Worm (Caenorhabditis elegans): Measurements from ENCODE around the gene str-240.

DNA sequence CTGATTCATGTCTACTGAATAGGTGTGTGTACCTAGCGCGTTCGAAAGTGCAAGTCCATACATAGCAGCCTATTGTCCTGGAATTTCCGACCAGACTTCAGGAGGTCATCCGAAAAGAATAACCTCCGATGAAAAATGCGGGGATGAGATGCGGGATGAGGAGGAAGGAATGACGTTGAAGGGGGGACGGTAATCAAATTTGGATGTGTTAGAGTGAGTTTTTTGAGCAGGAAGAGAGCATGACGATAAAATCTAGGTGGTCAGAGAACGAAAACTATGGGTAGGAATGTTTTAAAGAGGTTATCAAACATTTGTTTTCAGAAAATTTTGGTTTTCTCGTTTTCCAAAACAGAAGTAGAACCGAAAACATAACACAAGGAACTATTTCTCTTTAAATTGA is 35.7 kb downstream of the str-240 start:
- TF ChIP-seq C08G9.2 (tag; optimal IDR thresholded peaks at IDR 0.05), result no peak
- TF ChIP-seq nhr-11 (tag; optimal IDR thresholded peaks at IDR 0.05), result no peak
- TF ChIP-seq unc-3 (GFP tag; conservative IDR thresholded peaks at IDR 0.05), result no peak
- no peak for TF ChIP-seq unc-3 (tag; optimal IDR thresholded peaks at IDR 0.05)
- no peak for TF ChIP-seq nfya-1 (tag; optimal IDR thresholded peaks at IDR 0.05)
- no peak for TF ChIP-seq elt-2 (tag; optimal IDR thresholded peaks at IDR 0.05)
- TF ChIP-seq unc-55 (GFP tag; optimal IDR thresholded peaks at IDR 0.05), result no peak
- TF ChIP-seq fkh-10 (GFP tag; optimal IDR thresholded peaks at IDR 0.05), result no peak
- no peak for TF ChIP-seq ceh-14 (tag; optimal IDR thresholded peaks at IDR 0.05)
- TF ChIP-seq tbx-2 (tag; optimal IDR thresholded peaks at IDR 0.05), result no peak
- no peak for TF ChIP-seq ama-1 (optimal IDR thresholded peaks at IDR 0.05)
- no peak for TF ChIP-seq hlh-6 (tag; optimal IDR thresholded peaks at IDR 0.05)
- TF ChIP-seq pqm-1 (tag; optimal IDR thresholded peaks at IDR 0.05), result no peak
